Worm (Caenorhabditis elegans) whole organism, L4/young adult: ENCODE measurements around the gene ceh-62.

Source experiments
- dao-5 ChIP-seq: sonication (generic microtip); optimal IDR thresholded peaks from 2 replicates; lab custom pipeline; 2016; ENCODE audit warnings: missing genotype, missing genetic modification characterization, moderate library complexity, missing compliant biosample characterization
- him-1 ChIP-seq: sonication (generic microtip); optimal IDR thresholded peaks from 2 replicates; lab custom pipeline; 2016; ENCODE audit warnings: missing genotype, missing genetic modification reagents, missing genetic modification characterization, missing compliant biosample characterization

ce11 chrII:10810690-10811089, 5.2 kb downstream of the ceh-62 start, which contains the start of gene msrp-7:
- TF ChIP-seq him-1 (tag; lab: Kevin White, UChicago) (no peak), dao-5 (tag; lab: Kevin White, UChicago) (no peak)
